Worm (Caenorhabditis elegans): ENCODE data around the gene srg-64.

ce11 chrX:15742310-15742709 lies 1.9 kb upstream of the srg-64 start, which contains the start of gene nhr-255:
- TF ChIP-seq flt-1 (GFP tag; IDR thresholded peaks at IDR 0.05) (no peak), tab-1 (GFP tag; IDR thresholded peaks at IDR 0.05) (no peak), ztf-23 (GFP tag; IDR thresholded peaks at IDR 0.05) (no peak), med-1 (GFP tag; optimal IDR thresholded peaks at IDR 0.05; ENCODE audit: insufficient read depth) (no peak)
